Worm (Caenorhabditis elegans) whole organism, mixed stage, embryonic: Measurements from ENCODE around the gene F29B9.8.

Source experiments
- M03D4.4 ChIP-seq: sonication (generic microtip); optimal IDR thresholded peaks from 2 replicates; lab custom pipeline; 2017; ENCODE audit warnings: mild to moderate bottlenecking, missing genetic modification characterization, missing compliant biosample characterization
- bed-3 ChIP-seq: fragments of 200-800 bp; sonication (Bioruptor generic); optimal IDR thresholded peaks from 3 replicates; lab custom pipeline; 2018; ENCODE audit warnings: mild to moderate bottlenecking, missing genetic modification characterization, moderate library complexity, missing compliant biosample characterization
- blmp-1 ChIP-seq: fragments of 150-350 bp; optimal IDR thresholded peaks from 2 replicates; lab custom pipeline; 2014; ENCODE audit warnings: missing biosample characterization, missing genetic modification characterization
- ceh-39 ChIP-seq: fragments of 150-350 bp; optimal IDR thresholded peaks from 2 replicates; lab custom pipeline; 2014; ENCODE audit warnings: missing biosample characterization, missing genetic modification characterization
- ceh-43 ChIP-seq: fragments of 200-800 bp; sonication (Bioruptor generic); optimal IDR thresholded peaks from 2 replicates; lab custom pipeline; 2018; ENCODE audit warnings: mild to moderate bottlenecking, missing genetic modification characterization, moderate library complexity, missing compliant biosample characterization
- ceh-83 ChIP-seq: fragments of 200-800 bp; sonication (Bioruptor generic); optimal IDR thresholded peaks from 2 replicates; lab custom pipeline; 2018; ENCODE audit warnings: mild to moderate bottlenecking, missing genetic modification characterization, missing compliant biosample characterization
- ces-1 ChIP-seq: fragments of 150-350 bp; optimal IDR thresholded peaks from 2 replicates; lab custom pipeline; 2014; ENCODE audit warnings: missing biosample characterization, missing genetic modification reagents, missing genetic modification characterization
- cnd-1 ChIP-seq: fragments of 200-800 bp; sonication (Bioruptor generic); optimal IDR thresholded peaks from 2 replicates; lab custom pipeline; 2018; ENCODE audit warnings: mild to moderate bottlenecking, missing genetic modification characterization, missing compliant biosample characterization
- drap-1 ChIP-seq: fragments of 200-800 bp; sonication (Bioruptor generic); optimal IDR thresholded peaks from 3 replicates; lab custom pipeline; 2018; ENCODE audit warnings: mild to moderate bottlenecking, missing genetic modification characterization, missing compliant biosample characterization
- elt-1 ChIP-seq: sonication (generic microtip); optimal IDR thresholded peaks from 2 replicates; lab custom pipeline; 2017; ENCODE audit warnings: missing genetic modification characterization, mild to moderate bottlenecking, missing compliant biosample characterization, antibody characterized with exemption, moderate library complexity, borderline replicate concordance; ENCODE audit not compliant: insufficient read depth
- elt-3 ChIP-seq: fragments of 150-350 bp; optimal IDR thresholded peaks from 2 replicates; lab custom pipeline; 2014; ENCODE audit warnings: missing biosample characterization, missing genetic modification characterization
- ham-2 ChIP-seq: fragments of 200-800 bp; sonication (Bioruptor generic); optimal IDR thresholded peaks from 2 replicates; lab custom pipeline; 2018; ENCODE audit warnings: mild to moderate bottlenecking, missing genetic modification characterization, missing compliant biosample characterization
- hlh-1 ChIP-seq: fragments of 150-350 bp; optimal IDR thresholded peaks from 2 replicates; lab custom pipeline; 2014; ENCODE audit warnings: missing biosample characterization, missing genetic modification reagents, missing genetic modification characterization
- lin-32 ChIP-seq: fragments of 200-800 bp; sonication (Bioruptor generic); optimal IDR thresholded peaks from 2 replicates; lab custom pipeline; 2018; ENCODE audit warnings: mild to moderate bottlenecking, missing genetic modification characterization, missing compliant biosample characterization
- lsy-2 ChIP-seq: fragments of 150-350 bp; optimal IDR thresholded peaks from 2 replicates; lab custom pipeline; 2014; ENCODE audit warnings: missing biosample characterization, missing genetic modification characterization
- mab-5 ChIP-seq: fragments of 150-350 bp; optimal IDR thresholded peaks from 2 replicates; lab custom pipeline; 2014; ENCODE audit warnings: missing biosample characterization, missing genetic modification characterization
- mep-1 ChIP-seq: fragments of 150-350 bp; optimal IDR thresholded peaks from 2 replicates; lab custom pipeline; 2017; ENCODE audit warnings: missing biosample characterization, missing genetic modification reagents, missing genetic modification characterization, inconsistent platforms
- mls-2 ChIP-seq: sonication (generic microtip); optimal IDR thresholded peaks from 2 replicates; lab custom pipeline; 2016; ENCODE audit warnings: mild to moderate bottlenecking, missing genetic modification characterization, moderate library complexity, missing compliant biosample characterization
- nhr-12 ChIP-seq: fragments of 150-350 bp; optimal IDR thresholded peaks from 2 replicates; lab custom pipeline; 2014; ENCODE audit warnings: missing biosample characterization, missing genetic modification characterization
- nhr-2 ChIP-seq: fragments of 150-350 bp; optimal IDR thresholded peaks from 2 replicates; lab custom pipeline; 2014; ENCODE audit warnings: missing biosample characterization, missing genetic modification characterization
- nhr-237 ChIP-seq: fragments of 150-350 bp; optimal IDR thresholded peaks from 2 replicates; lab custom pipeline; 2014; ENCODE audit warnings: missing biosample characterization, missing genetic modification characterization
- nhr-28 ChIP-seq: fragments of 150-350 bp; optimal IDR thresholded peaks from 2 replicates; lab custom pipeline; 2014; ENCODE audit warnings: missing biosample characterization, missing genetic modification characterization
- pha-4 ChIP-seq: fragments of 150-350 bp; optimal IDR thresholded peaks from 2 replicates; lab custom pipeline; 2018; ENCODE audit warnings: missing biosample characterization, missing genetic modification reagents, missing genetic modification characterization
- sem-2 ChIP-seq: fragments of 200-800 bp; sonication (Bioruptor generic); optimal IDR thresholded peaks from 2 replicates; lab custom pipeline; 2018; ENCODE audit warnings: mild to moderate bottlenecking, missing genetic modification characterization, missing compliant biosample characterization
- snpc-4 ChIP-seq: fragments of 150-350 bp; optimal IDR thresholded peaks from 2 replicates; lab custom pipeline; 2014; ENCODE audit warnings: missing biosample characterization, missing genetic modification characterization
- sptf-1 ChIP-seq: sonication (generic microtip); optimal IDR thresholded peaks from 2 replicates; lab custom pipeline; 2017; ENCODE audit warnings: mild to moderate bottlenecking, missing genetic modification characterization, moderate library complexity, missing compliant biosample characterization
- tbx-8 ChIP-seq: fragments of 200-800 bp; sonication (Bioruptor generic); optimal IDR thresholded peaks from 2 replicates; lab custom pipeline; 2018; ENCODE audit warnings: mild to moderate bottlenecking, missing genetic modification characterization, moderate library complexity, missing compliant biosample characterization
- unc-120 ChIP-seq: sonication (generic microtip); optimal IDR thresholded peaks from 2 replicates; lab custom pipeline; 2017; ENCODE audit warnings: missing genetic modification characterization, missing compliant biosample characterization; ENCODE audit not compliant: poor library complexity, severe bottlenecking
- unc-39 ChIP-seq: fragments of 150-350 bp; optimal IDR thresholded peaks from 2 replicates; lab custom pipeline; 2014; ENCODE audit warnings: missing biosample characterization, missing genetic modification characterization
- unc-62 ChIP-seq: fragments of 150-350 bp; optimal IDR thresholded peaks from 2 replicates; lab custom pipeline; 2014; ENCODE audit warnings: missing biosample characterization, missing genetic modification reagents, missing genetic modification characterization
- zip-8 ChIP-seq: fragments of 150-350 bp; optimal IDR thresholded peaks from 2 replicates; lab custom pipeline; 2014; ENCODE audit warnings: missing biosample characterization, missing genetic modification characterization
- ztf-11 ChIP-seq: fragments of 150-350 bp; optimal IDR thresholded peaks from 2 replicates; lab custom pipeline; 2014; ENCODE audit warnings: missing biosample characterization, missing genetic modification characterization

The F29B9.8 gene

ce11 chrIV:4652962-4653361, 5.5 kb downstream of the F29B9.8 start, which contains the start of gene psr-1:
TSS of gene psr-1 (plus strand) at chrIV:4653262.
- TF ChIP-seq pha-4 (tag; lab: Kevin White, UChicago), result no peak
- TF ChIP-seq snpc-4 (tag; lab: Kevin White, UChicago), result no peak
- TF ChIP-seq, all 35 proteins: peak for 0

- no peak for TF ChIP-seq ztf-11 (tag; lab: Kevin White, UChicago)
- TF ChIP-seq ceh-83 (GFP tag; lab: Kevin White, UChicago), result no peak
- TF ChIP-seq ceh-39, result no peak
- TF ChIP-seq elt-3 (tag; lab: Kevin White, UChicago), result no peak
- TF ChIP-seq ham-2 (GFP tag; lab: Kevin White, UChicago), result no peak
- no peak for TF ChIP-seq cnd-1 (tag; lab: Kevin White, UChicago)
- no peak for TF ChIP-seq bed-3 (GFP tag; lab: Kevin White, UChicago)
- TF ChIP-seq elt-1 (tag; lab: Kevin White, UChicago), result no peak
- no peak for TF ChIP-seq mls-2 (tag; lab: Kevin White, UChicago)
- no peak for TF ChIP-seq unc-62 (GFP tag; lab: Kevin White, UChicago)
- TF ChIP-seq nhr-2 (tag; lab: Kevin White, UChicago), result no peak
- no peak for TF ChIP-seq sptf-1
- no peak for TF ChIP-seq drap-1 (GFP tag; lab: Kevin White, UChicago)
- no peak for TF ChIP-seq ceh-43 (GFP tag; lab: Kevin White, UChicago)
- TF ChIP-seq unc-39 (tag; lab: Kevin White, UChicago), result no peak
- no peak for TF ChIP-seq sem-2
- no peak for TF ChIP-seq unc-120 (tag; lab: Kevin White, UChicago)
- TF ChIP-seq zip-8 (tag; lab: Kevin White, UChicago), result no peak
- no peak for TF ChIP-seq mab-5 (tag; lab: Kevin White, UChicago)
- no peak for TF ChIP-seq ces-1 (GFP tag; lab: Kevin White, UChicago)
Measured at ce11 chrIV:4653708-4654107, 6.2 kb downstream of the F29B9.8 start.

- no peak for TF ChIP-seq ceh-39
- TF ChIP-seq nhr-28, result no peak
- TF ChIP-seq ham-2 (GFP tag; lab: Kevin White, UChicago), result no peak
- TF ChIP-seq nhr-12 (tag; lab: Kevin White, UChicago), result no peak
- no peak for TF ChIP-seq unc-39 (tag; lab: Kevin White, UChicago)
- TF ChIP-seq ceh-43 (GFP tag; lab: Kevin White, UChicago), result no peak
- TF ChIP-seq ztf-11 (tag; lab: Kevin White, UChicago), result no peak
- no peak for TF ChIP-seq M03D4.4
- TF ChIP-seq mep-1 (tag; lab: Kevin White, UChicago), result no peak
- TF ChIP-seq ces-1 (GFP tag; lab: Kevin White, UChicago), result no peak
Measured at ce11 chrIV:4655979-4656378, 8.5 kb downstream of the F29B9.8 start.

ce11 chrIV:4656380-4656779, 8.9 kb downstream of the F29B9.8 start:
- no peak for TF ChIP-seq lin-32
- TF ChIP-seq mep-1 (tag; lab: Kevin White, UChicago), result no peak
- no peak for TF ChIP-seq tbx-8 (GFP tag; lab: Kevin White, UChicago)
- no peak for TF ChIP-seq sem-2
- no peak for TF ChIP-seq mls-2 (tag; lab: Kevin White, UChicago)
- no peak for TF ChIP-seq drap-1 (GFP tag; lab: Kevin White, UChicago)
- no peak for TF ChIP-seq hlh-1
- TF ChIP-seq ham-2 (GFP tag; lab: Kevin White, UChicago), result no peak
- no peak for TF ChIP-seq pha-4 (tag; lab: Kevin White, UChicago)
- no peak for TF ChIP-seq lsy-2 (tag; lab: Kevin White, UChicago)
- no peak for TF ChIP-seq nhr-237 (tag; lab: Kevin White, UChicago)
- no peak for TF ChIP-seq nhr-2 (tag; lab: Kevin White, UChicago)
- no peak for TF ChIP-seq cnd-1 (tag; lab: Kevin White, UChicago)
- no peak for TF ChIP-seq blmp-1 (tag; lab: Kevin White, UChicago)

ce11 chrIV:4657874-4658273, 10.4 kb downstream of the F29B9.8 start, which contains the start of gene col-111:
TSS of gene col-111 (minus strand) at chrIV:4657974.
- no peak for TF ChIP-seq hlh-1
- no peak for TF ChIP-seq ceh-39
- no peak for TF ChIP-seq nhr-2 (tag; lab: Kevin White, UChicago)
- TF ChIP-seq tbx-8 (GFP tag; lab: Kevin White, UChicago), result no peak
- no peak for TF ChIP-seq ham-2 (GFP tag; lab: Kevin White, UChicago)
- no peak for TF ChIP-seq nhr-237 (tag; lab: Kevin White, UChicago)
- TF ChIP-seq ces-1 (GFP tag; lab: Kevin White, UChicago), result no peak
- no peak for TF ChIP-seq snpc-4 (tag; lab: Kevin White, UChicago)
- no peak for TF ChIP-seq lsy-2 (tag; lab: Kevin White, UChicago)
- no peak for TF ChIP-seq unc-62 (GFP tag; lab: Kevin White, UChicago)
- TF ChIP-seq nhr-28, result no peak
- no peak for TF ChIP-seq lin-32
- no peak for TF ChIP-seq ceh-83 (GFP tag; lab: Kevin White, UChicago)
- no peak for TF ChIP-seq ceh-43 (GFP tag; lab: Kevin White, UChicago)
